Fruit fly (Drosophila melanogaster): Measurements from ENCODE around the gene AdipoR.
A peak's percentile ranks its signal among the peaks of the same experiment; 100 is the strongest.

AdipoR gene

dm6 chr3R:22527636-22528148, 20.0 kb downstream of the AdipoR start (continued):
- TF ChIP-seq ERR (GFP tag; optimal IDR thresholded peaks at IDR 0.05) (no peak), CG12942 (GFP tag; optimal IDR thresholded peaks at IDR 0.05) (no peak), CG3995 (GFP tag; optimal IDR thresholded peaks at IDR 0.05) (no peak), p53 (GFP tag; optimal IDR thresholded peaks at IDR 0.05) (no peak), Side (GFP tag; optimal IDR thresholded peaks at IDR 0.05) (no peak), CG7372 (GFP tag; IDR thresholded peaks at IDR 0.05) (no peak), CG1792 (GFP tag; optimal IDR thresholded peaks at IDR 0.05) (no peak), pb (GFP tag; optimal IDR thresholded peaks at IDR 0.05) (no peak), crol (GFP tag; IDR thresholded peaks at IDR 0.05) (no peak), tgo (GFP tag; IDR thresholded peaks at IDR 0.05) (no peak), pfk (GFP tag; optimal IDR thresholded peaks at IDR 0.05) (no peak), bowl (GFP tag; IDR thresholded peaks at IDR 0.05) (0 out of 2 replicates have a peak, but pooled peaks have one; percentile 15), CG34376 (GFP tag; optimal IDR thresholded peaks at IDR 0.05) (peak; percentile 9), CG30020 (tag; optimal IDR thresholded peaks at IDR 0.05) (no peak), Taf1 (GFP tag; IDR thresholded peaks at IDR 0.05) (no peak), nmo (GFP tag; optimal IDR thresholded peaks at IDR 0.05) (no peak), CG18476 (GFP tag; optimal IDR thresholded peaks at IDR 0.05) (no peak), dpn (GFP tag; optimal IDR thresholded peaks at IDR 0.05) (no peak), CG18011 (GFP tag; optimal IDR thresholded peaks at IDR 0.05) (peak; percentile 64), usp (GFP tag; optimal IDR thresholded peaks at IDR 0.05) (no peak), Scr (GFP tag; IDR thresholded peaks at IDR 0.05; ENCODE audit: partially characterized antibody) (no peak), Sox100B (GFP tag; optimal IDR thresholded peaks at IDR 0.05) (no peak)

DNA sequence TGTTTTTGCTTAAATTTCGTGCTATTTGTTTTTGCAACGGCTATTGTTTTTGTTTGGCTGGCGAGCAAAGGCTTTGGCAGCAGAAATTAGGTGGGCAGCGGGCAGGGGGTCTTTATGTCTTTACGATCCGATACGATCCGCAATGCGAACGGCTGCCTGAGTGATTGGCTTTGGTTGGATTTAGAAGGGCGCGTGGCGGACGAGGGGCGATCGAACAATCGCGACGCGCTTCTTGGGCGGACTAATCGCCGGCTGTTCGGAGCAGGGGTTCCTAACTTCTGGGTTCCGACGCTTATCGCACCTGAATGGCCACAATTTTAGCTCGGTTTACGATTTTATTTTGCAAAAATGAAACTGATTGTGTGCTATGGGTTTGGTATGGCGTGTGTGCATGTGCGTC, 20.5 kb downstream of the AdipoR start:
- no peak for TF ChIP-seq CkIIα-i1 (GFP tag; IDR thresholded peaks at IDR 0.05)
- TF ChIP-seq nmo (GFP tag; optimal IDR thresholded peaks at IDR 0.05): no peak
- TF ChIP-seq sob (GFP tag; IDR thresholded peaks at IDR 0.05): 0 out of 2 replicates have a peak, but pooled peaks have one; percentile 16
- TF ChIP-seq cwo (GFP tag; optimal IDR thresholded peaks at IDR 0.05): peak; percentile 51
- TF ChIP-seq CG13123 (GFP tag; optimal IDR thresholded peaks at IDR 0.05): no peak
- peak; percentile 87 for TF ChIP-seq sug (tag; optimal IDR thresholded peaks at IDR 0.05)
- peak; percentile 1 for TF ChIP-seq lab (GFP tag; optimal IDR thresholded peaks at IDR 0.05)
- TF ChIP-seq B-H2 (GFP tag; optimal IDR thresholded peaks at IDR 0.05): peak; percentile 42
- TF ChIP-seq CG11398 (GFP tag; optimal IDR thresholded peaks at IDR 0.05): no peak
- TF ChIP-seq Dbx (GFP tag; IDR thresholded peaks at IDR 0.05): no peak
- no peak for TF ChIP-seq Ets97D (GFP tag; optimal IDR thresholded peaks at IDR 0.05)
- TF ChIP-seq CG34376 (GFP tag; optimal IDR thresholded peaks at IDR 0.05): peak; percentile 59
- TF ChIP-seq rib (GFP tag; IDR thresholded peaks at IDR 0.05): peak; percentile 62; the same call in 1 of the 2 replicates
- peak; percentile 38 for TF ChIP-seq Vsx1 (GFP tag; optimal IDR thresholded peaks at IDR 0.05)
- TF ChIP-seq CG18619 (GFP tag; optimal IDR thresholded peaks at IDR 0.05): no peak
- no peak for TF ChIP-seq CG11504 (tag; optimal IDR thresholded peaks at IDR 0.05)
- TF ChIP-seq Spps (tag; optimal IDR thresholded peaks at IDR 0.05): no peak
- TF ChIP-seq CG14710 (tag; optimal IDR thresholded peaks at IDR 0.05): no peak
- peak; percentile 12 for TF ChIP-seq CG13894 (tag; optimal IDR thresholded peaks at IDR 0.05)
- TF ChIP-seq row (GFP tag; IDR thresholded peaks at IDR 0.05): peak; percentile 7; the same call in 1 of the 3 replicates
- peak; percentile 31; the same call in 1 of the 2 replicates for TF ChIP-seq slbo (GFP tag; IDR thresholded peaks at IDR 0.05)
- 0 out of 4 replicates have a peak, but pooled peaks have one; percentile 33 for TF ChIP-seq chinmo (GFP tag; IDR thresholded peaks at IDR 0.05; ENCODE audit: partially characterized antibody)
- TF ChIP-seq Ets65A (GFP tag): peak; percentile 36
- TF ChIP-seq Adf1 (GFP tag; IDR thresholded peaks at IDR 0.05): peak; percentile 11; the same call in 1 of the 2 replicates
- no peak for TF ChIP-seq fu2 (GFP tag; optimal IDR thresholded peaks at IDR 0.05)
- no peak for TF ChIP-seq Scr (GFP tag; IDR thresholded peaks at IDR 0.05; ENCODE audit: partially characterized antibody)
- TF ChIP-seq CG18476 (GFP tag; optimal IDR thresholded peaks at IDR 0.05): peak; percentile 83
- 0 out of 3 replicates have a peak, but pooled peaks have one; percentile 5 for TF ChIP-seq ci (GFP tag; IDR thresholded peaks at IDR 0.05)
- no peak for TF ChIP-seq CG14441 (GFP tag; IDR thresholded peaks at IDR 0.05)
- TF ChIP-seq Side (GFP tag; optimal IDR thresholded peaks at IDR 0.05): no peak
- no peak for TF ChIP-seq Atf6 (GFP tag; IDR thresholded peaks at IDR 0.05)
- TF ChIP-seq CG9932 (GFP tag; IDR thresholded peaks at IDR 0.05): peak; percentile 18; the same call in 1 of the 2 replicates
- no peak for TF ChIP-seq hth (optimal IDR thresholded peaks at IDR 0.05)
